Worm (Caenorhabditis elegans): Measurements from ENCODE around the gene F19C7.2.

- TF ChIP-seq flt-1 (GFP tag; IDR thresholded peaks at IDR 0.05) (no peak), pes-1 (GFP tag; IDR thresholded peaks at IDR 0.05) (no peak), hmbx-1 (tag; optimal IDR thresholded peaks at IDR 0.05) (no peak), hmg-4 (GFP tag; optimal IDR thresholded peaks at IDR 0.05) (no peak), hnd-1 (tag; optimal IDR thresholded peaks at IDR 0.05) (no peak), ama-1 (optimal IDR thresholded peaks at IDR 0.05) (no peak), tbx-11 (GFP tag; IDR thresholded peaks at IDR 0.05) (no peak), F13C5.2 (tag; optimal IDR thresholded peaks at IDR 0.05) (no peak), tra-4 (tag; optimal IDR thresholded peaks at IDR 0.05) (no peak), aly-1 (tag; optimal IDR thresholded peaks at IDR 0.05) (no peak), tbx-37 (GFP tag; conservative IDR thresholded peaks at IDR 0.05) (no peak), ets-7 (tag; optimal IDR thresholded peaks at IDR 0.05) (no peak)
Observed at ce11 chrIV:4602565-4602964, 2.8 kb downstream of the F19C7.2 start, which contains the start of gene F19C7.4.
